Fruit fly (Drosophila melanogaster) whole organism: ENCODE results near the gene D19A.
"Not testable (repeated sequence)": the region's sequence is repeated elsewhere in the genome, so short reads cannot be mapped to it uniquely, and the experiment has no call there.

Experiments used
- EcR ChIP-seq, 2 experiments: fragments of >200 bp; optimal IDR thresholded peaks; 2 replicates each; lab custom pipeline; 2017; ENCODE audit warnings: missing biosample characterization in 2 of 2, missing genetic modification characterization in 2 of 2, missing genetic modification reagents in 2 of 2
- usp ChIP-seq: fragments of >200 bp; optimal IDR thresholded peaks from 2 replicates; lab custom pipeline; 2017; ENCODE audit warnings: missing biosample characterization, missing genetic modification characterization, mixed read lengths

DNA sequence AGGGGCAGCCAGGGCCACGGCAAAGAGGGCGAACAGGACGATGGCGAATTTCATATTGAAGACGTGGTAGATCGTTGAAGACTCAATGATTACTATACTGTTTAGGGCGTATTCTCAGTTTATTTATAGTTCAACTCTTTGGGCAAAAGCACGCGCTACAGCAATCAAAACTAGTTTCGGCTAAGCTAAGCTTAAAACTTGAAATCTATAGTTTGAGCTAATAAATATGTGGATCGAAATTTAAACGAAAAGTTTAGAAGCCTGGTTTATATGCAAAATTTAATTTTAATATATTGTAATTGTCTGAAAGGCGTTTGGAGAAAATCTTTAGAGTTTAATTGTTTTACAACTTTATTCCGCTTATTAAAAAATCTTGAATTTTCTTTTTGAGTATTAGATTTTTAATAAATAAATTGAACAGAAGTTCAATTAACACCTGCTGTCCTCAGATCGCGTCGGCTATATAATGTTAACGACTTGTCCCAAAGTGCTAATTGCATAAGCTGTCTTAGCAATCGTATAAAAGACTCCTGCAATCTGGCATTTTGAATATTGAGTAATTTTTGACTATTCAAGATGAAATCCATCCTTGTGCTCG, 38.1 kb downstream of the D19A start, which contains the start of the genes Cpr65Ax2 and Lcp65Aa:
- TF ChIP-seq usp (GFP tag; lab: Kevin White, UChicago); EcR (GFP tag; optimal IDR thresholded peaks at IDR 0.05; lab: Kevin White, UChicago): not testable (repeated sequence)
